Worm (Caenorhabditis elegans) whole organism, midembryonic: ENCODE results near the gene F22F4.4.

ENCODE experiments used
- T22C8.4 ChIP-seq: fragments of 200-800 bp; sonication (Bioruptor generic); IDR thresholded peaks from 2 replicates; pipeline ENCODE4 v1.3.6; 2022; ENCODE audit warnings: missing genetic modification characterization, missing compliant biosample characterization
- cog-1 ChIP-seq: sonication (generic microtip); optimal IDR thresholded peaks from 2 replicates; lab custom pipeline; 2016; ENCODE audit warnings: missing genetic modification characterization, missing compliant biosample characterization
- flt-1 ChIP-seq: fragments of 200-800 bp; sonication (Bioruptor generic); IDR thresholded peaks from 2 replicates; pipeline ENCODE4 v1.3.6; 2022; ENCODE audit warnings: missing genetic modification characterization, missing compliant biosample characterization
- klf-2 ChIP-seq: fragments of 200-800 bp; sonication (Bioruptor generic); conservative IDR thresholded peaks from 2 replicates; pipeline ENCODE4 v1.3.6; 2022; ENCODE audit warnings: missing genetic modification reagents, missing genetic modification characterization, missing compliant biosample characterization
- med-1 ChIP-seq: sonication (generic microtip); optimal IDR thresholded peaks from 2 replicates; lab custom pipeline; 2017; ENCODE audit warnings: missing genetic modification characterization, mild to moderate bottlenecking, missing compliant biosample characterization, antibody characterized with exemption, missing genetic modification reagents; ENCODE audit not compliant: insufficient read depth
- ref-1 ChIP-seq: fragments of 200-800 bp; sonication (Bioruptor generic); conservative IDR thresholded peaks from 2 replicates; pipeline ENCODE4 v1.3.6; 2022; ENCODE audit warnings: missing genetic modification reagents, missing genetic modification characterization, missing compliant biosample characterization
- tab-1 ChIP-seq: fragments of 200-800 bp; sonication (Bioruptor generic); IDR thresholded peaks from 2 replicates; pipeline ENCODE4 v1.3.6; 2022; ENCODE audit warnings: missing genetic modification characterization, missing compliant biosample characterization
- ztf-23 ChIP-seq: fragments of 200-800 bp; sonication (Bioruptor generic); IDR thresholded peaks from 2 replicates; pipeline ENCODE4 v1.3.6; 2022; ENCODE audit warnings: missing genetic modification reagents, missing genetic modification characterization, missing compliant biosample characterization
- ztf-29 ChIP-seq: fragments of 200-800 bp; sonication (Bioruptor generic); IDR thresholded peaks from 2 replicates; pipeline ENCODE4 v1.3.6; 2022; ENCODE audit warnings: missing genetic modification reagents, missing genetic modification characterization, missing compliant biosample characterization

Gene F22F4.4

DNA sequence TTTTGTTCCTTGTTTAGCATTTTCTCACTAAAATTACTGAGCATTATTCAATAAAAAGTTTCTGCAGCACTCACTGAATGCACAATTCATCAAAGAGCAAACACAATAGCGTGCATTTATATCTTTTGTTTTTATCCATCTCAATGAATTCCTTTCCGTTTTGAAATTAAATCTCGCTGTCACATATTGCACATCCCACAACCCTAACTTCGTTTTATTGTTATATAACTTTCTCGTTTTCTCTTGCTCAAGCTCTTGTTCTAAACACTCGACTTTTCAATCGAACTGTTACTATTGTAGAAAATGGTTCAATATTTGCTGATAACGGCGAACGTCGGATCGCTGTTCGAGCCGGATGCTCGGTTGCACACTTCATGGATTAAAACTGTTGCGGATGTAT lies 29.8 kb upstream of the F22F4.4 start, which contains the start of gene ipp-5:
Gene ipp-5 (plus strand): TSS at position 301 of the 400 bp plus-strand sequence.
- TF ChIP-seq flt-1 (no peak), cog-1 (no peak), klf-2 (GFP tag; lab: Robert Waterston, UW) (no peak)

- TF ChIP-seq flt-1 = no peak
These were observed 27.7 kb upstream of the F22F4.4 start for ce11 chrX:6029075-6029474.

- no peak for TF ChIP-seq cog-1
- TF ChIP-seq flt-1 = no peak
- TF ChIP-seq klf-2 (GFP tag; lab: Robert Waterston, UW) = no peak
These were observed 25.6 kb upstream of the F22F4.4 start for ce11 chrX:6026732-6027528.

DNA sequence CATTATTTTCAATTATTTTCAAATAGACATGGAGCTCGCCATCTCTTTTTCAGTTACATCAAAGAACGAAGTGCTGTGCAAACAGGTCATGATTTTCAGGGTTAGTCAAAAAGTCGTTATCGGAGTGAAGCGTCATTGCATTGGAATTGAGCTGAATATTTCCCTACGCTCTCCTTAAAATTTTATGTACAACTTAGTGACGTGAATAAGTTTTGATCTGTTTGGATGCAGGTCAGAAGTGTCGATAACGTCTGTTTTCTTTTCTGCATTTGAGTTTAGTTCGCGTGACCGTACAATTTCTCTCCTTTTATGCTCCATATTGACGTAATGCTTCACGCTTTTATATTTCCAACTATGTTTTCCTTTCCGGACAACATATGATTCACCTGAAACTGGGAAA lies 23.6 kb upstream of the F22F4.4 start:
- TF ChIP-seq tab-1 (GFP tag; lab: Robert Waterston, UW) = no peak
- TF ChIP-seq ref-1 (GFP tag; lab: Robert Waterston, UW) = no peak
- TF ChIP-seq cog-1 = no peak
- no peak for TF ChIP-seq T22C8.4 (GFP tag; lab: Robert Waterston, UW)
- no peak for TF ChIP-seq med-1 (GFP tag; lab: Kevin White, UChicago)
- TF ChIP-seq ztf-23 (GFP tag; lab: Robert Waterston, UW) = no peak
- no peak for TF ChIP-seq klf-2 (GFP tag; lab: Robert Waterston, UW)
- no peak for TF ChIP-seq ztf-29 (GFP tag; lab: Robert Waterston, UW)
- no peak for TF ChIP-seq flt-1

DNA sequence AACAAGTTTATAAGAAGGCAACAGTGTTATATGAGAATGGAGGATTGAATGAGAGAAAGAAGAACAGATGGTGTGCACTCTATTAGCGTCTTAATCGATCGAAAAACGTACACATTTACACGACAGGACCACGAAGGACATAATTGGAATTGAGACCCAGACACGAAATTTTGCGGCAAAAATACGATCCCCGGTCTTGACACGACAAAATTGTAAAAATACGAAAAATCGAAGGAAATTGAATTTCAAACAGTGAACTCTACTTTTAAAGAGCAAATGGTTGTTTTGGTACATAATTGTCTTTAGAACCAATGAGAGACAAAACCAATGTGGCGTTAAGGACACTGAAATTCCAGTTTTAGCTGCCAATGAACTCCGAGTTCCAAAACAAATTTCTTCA lies 21.1 kb upstream of the F22F4.4 start, which contains the start of gene lelo-3:
Gene lelo-3 (minus strand): TSS at position 101 of the 400 bp plus-strand sequence.
- no peak for TF ChIP-seq tab-1 (GFP tag; lab: Robert Waterston, UW)
- TF ChIP-seq ztf-23 (GFP tag; lab: Robert Waterston, UW) = no peak
- TF ChIP-seq T22C8.4 (GFP tag; lab: Robert Waterston, UW) = no peak
- no peak for TF ChIP-seq cog-1
- no peak for TF ChIP-seq ztf-29 (GFP tag; lab: Robert Waterston, UW)
- TF ChIP-seq med-1 (GFP tag; lab: Kevin White, UChicago) = no peak
- TF ChIP-seq ref-1 (GFP tag; lab: Robert Waterston, UW) = no peak
- no peak for TF ChIP-seq klf-2 (GFP tag; lab: Robert Waterston, UW)
- TF ChIP-seq flt-1 = no peak

- TF ChIP-seq flt-1 = no peak
- TF ChIP-seq klf-2 (GFP tag; lab: Robert Waterston, UW) = no peak
- TF ChIP-seq ref-1 (GFP tag; lab: Robert Waterston, UW) = no peak
- TF ChIP-seq ztf-29 (GFP tag; lab: Robert Waterston, UW) = no peak
- no peak for TF ChIP-seq tab-1 (GFP tag; lab: Robert Waterston, UW)
- TF ChIP-seq med-1 (GFP tag; lab: Kevin White, UChicago) = no peak
- TF ChIP-seq ztf-23 (GFP tag; lab: Robert Waterston, UW) = no peak
- no peak for TF ChIP-seq cog-1
- no peak for TF ChIP-seq T22C8.4 (GFP tag; lab: Robert Waterston, UW)
These were observed 19.4 kb upstream of the F22F4.4 start for ce11 chrX:6020782-6021181.

DNA sequence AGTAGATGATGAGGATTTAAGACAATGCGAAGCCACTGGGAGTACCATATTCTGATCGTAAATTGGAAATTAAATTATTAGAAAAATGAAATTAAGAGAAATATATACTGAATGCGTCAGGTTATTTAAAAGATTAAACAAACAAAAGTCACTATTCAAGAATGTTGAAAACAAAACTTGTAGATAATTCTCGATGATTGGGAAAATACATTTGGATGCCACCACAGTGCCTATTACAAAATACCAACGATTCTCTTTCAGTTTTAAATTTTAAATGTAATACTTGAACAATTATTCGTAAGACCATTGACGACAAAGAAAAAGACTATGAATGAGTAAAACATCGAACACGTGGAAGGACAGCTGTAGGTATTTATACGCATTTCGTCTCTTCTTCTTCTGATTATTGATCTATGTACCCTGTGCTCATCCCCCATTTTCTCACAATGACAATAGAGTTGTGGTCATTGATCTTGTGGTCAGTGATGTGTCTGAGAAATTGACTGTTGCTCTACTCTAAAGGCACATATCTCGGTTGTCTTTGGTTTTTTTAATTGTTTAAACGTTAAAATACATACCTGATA lies 18.6 kb upstream of the F22F4.4 start, which contains the start of gene C09B8.4:
Gene C09B8.4 (minus strand): TSS at position 51 of the 584 bp plus-strand sequence.
- TF ChIP-seq cog-1 = no peak
- TF ChIP-seq T22C8.4 (GFP tag; lab: Robert Waterston, UW) = no peak
- no peak for TF ChIP-seq ref-1 (GFP tag; lab: Robert Waterston, UW)
- no peak for TF ChIP-seq flt-1
- no peak for TF ChIP-seq ztf-23 (GFP tag; lab: Robert Waterston, UW)
- no peak for TF ChIP-seq tab-1 (GFP tag; lab: Robert Waterston, UW)
- no peak for TF ChIP-seq med-1 (GFP tag; lab: Kevin White, UChicago)
- TF ChIP-seq ztf-29 (GFP tag; lab: Robert Waterston, UW) = no peak
- TF ChIP-seq klf-2 (GFP tag; lab: Robert Waterston, UW) = no peak

- TF ChIP-seq ztf-29 (GFP tag; lab: Robert Waterston, UW) (no peak), klf-2 (GFP tag; lab: Robert Waterston, UW) (no peak), flt-1 (no peak), cog-1 (no peak), ztf-23 (GFP tag; lab: Robert Waterston, UW) (no peak), ref-1 (GFP tag; lab: Robert Waterston, UW) (no peak), med-1 (GFP tag; lab: Kevin White, UChicago) (no peak), T22C8.4 (GFP tag; lab: Robert Waterston, UW) (no peak), tab-1 (GFP tag; lab: Robert Waterston, UW) (no peak)
These were observed 13.8 kb upstream of the F22F4.4 start, which contains the start of gene C09B8.8 for ce11 chrX:6015096-6015495. Gene C09B8.8 (plus strand): TSS chrX:6015492.

DNA sequence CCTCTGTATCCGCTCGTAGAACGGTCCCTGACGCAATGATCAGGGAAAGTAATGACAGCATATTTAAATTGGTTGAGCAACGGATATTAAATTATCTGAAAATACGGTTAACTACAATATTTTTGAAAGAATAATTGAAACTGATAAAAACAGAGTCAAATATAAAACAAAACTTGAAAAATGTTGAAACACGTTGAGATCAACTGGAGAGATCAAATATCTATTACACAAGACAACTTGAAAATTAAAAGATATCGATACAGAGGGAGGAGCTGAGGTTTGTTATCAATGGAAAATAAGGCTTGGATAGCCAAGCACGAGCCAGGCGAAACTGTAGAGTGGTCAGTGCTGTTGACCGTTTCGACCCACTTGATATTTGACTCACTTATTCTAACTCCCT lies 9.2 kb upstream of the F22F4.4 start, which contains the start of gene C09B8.3:
Gene C09B8.3 (minus strand): TSS at position 101 of the 400 bp plus-strand sequence.
- TF ChIP-seq med-1 (GFP tag; lab: Kevin White, UChicago) (no peak), cog-1 (no peak), ztf-23 (GFP tag; lab: Robert Waterston, UW) (no peak), tab-1 (GFP tag; lab: Robert Waterston, UW) (no peak), klf-2 (GFP tag; lab: Robert Waterston, UW) (no peak), T22C8.4 (GFP tag; lab: Robert Waterston, UW) (no peak), ref-1 (GFP tag; lab: Robert Waterston, UW) (no peak), ztf-29 (GFP tag; lab: Robert Waterston, UW) (no peak), flt-1 (no peak)
